Fruit fly (Drosophila melanogaster) whole organism, embryonic: ENCODE results near the gene CG42541.
A peak's percentile ranks its signal among the peaks of the same experiment; 100 is the strongest.

Experiments
- Aef1 ChIP-seq: fragments of 200-800 bp; sonication (Bioruptor generic); IDR thresholded peaks from 3 replicates; pipeline ENCODE4 v1.3.6; 2022; ENCODE audit warnings: missing biosample characterization, missing genetic modification characterization
- CG10147 ChIP-seq: fragments of 200-800 bp; sonication (Bioruptor generic); optimal IDR thresholded peaks from 2 replicates; lab custom pipeline; 2019; ENCODE audit warnings: missing biosample characterization, mild to moderate bottlenecking, missing genetic modification characterization, moderate library complexity
- CG10543 ChIP-seq: fragments of 200-800 bp; sonication (Bioruptor generic); optimal IDR thresholded peaks from 3 replicates; lab custom pipeline; 2017; ENCODE audit warnings: missing biosample characterization, mild to moderate bottlenecking, missing genetic modification characterization, moderate library complexity
- CG10979 ChIP-seq: fragments of 200-800 bp; sonication (Bioruptor generic); optimal IDR thresholded peaks from 2 replicates; lab custom pipeline; 2018; ENCODE audit warnings: missing biosample characterization, mild to moderate bottlenecking, missing genetic modification characterization, moderate library complexity
- CG12659 ChIP-seq: fragments of 200-800 bp; sonication (Bioruptor generic); optimal IDR thresholded peaks from 3 replicates; lab custom pipeline; 2017; ENCODE audit warnings: mild to moderate bottlenecking, missing biosample characterization, missing genetic modification reagents, missing genetic modification characterization
- CG14050 ChIP-seq: fragments of 200-800 bp; sonication (Bioruptor generic); IDR thresholded peaks from 3 replicates; pipeline ENCODE4 v1.3.6; 2022; ENCODE audit warnings: missing biosample characterization, missing genetic modification characterization
- CG1603 ChIP-seq: fragments of 200-800 bp; sonication (Bioruptor generic); optimal IDR thresholded peaks from 2 replicates; lab custom pipeline; 2019; ENCODE audit warnings: missing biosample characterization, mild to moderate bottlenecking, missing genetic modification characterization, moderate library complexity
- CG16813 ChIP-seq: fragments of 200-800 bp; sonication (Bioruptor generic); IDR thresholded peaks from 3 replicates; pipeline ENCODE4 v1.3.6; 2022; ENCODE audit warnings: missing biosample characterization, missing genetic modification characterization; ENCODE audit not compliant: partially characterized antibody
- CG30403 ChIP-seq: fragments of 200-800 bp; sonication (Bioruptor generic); optimal IDR thresholded peaks from 3 replicates; lab custom pipeline; 2016; ENCODE audit warnings: missing biosample characterization, missing genetic modification characterization
- CG30431 ChIP-seq: fragments of 200-800 bp; sonication (Bioruptor generic); optimal IDR thresholded peaks from 2 replicates; lab custom pipeline; 2017; ENCODE audit warnings: missing biosample characterization, missing genetic modification characterization
- CG3847 ChIP-seq: fragments of 200-800 bp; sonication (Bioruptor generic); IDR thresholded peaks from 2 replicates; pipeline ENCODE4 v1.3.6; 2022; ENCODE audit warnings: missing biosample characterization, missing genetic modification characterization
- CG42726 ChIP-seq: fragments of 200-800 bp; sonication (Bioruptor generic); IDR thresholded peaks from 2 replicates; pipeline ENCODE4 v1.3.6; 2022; ENCODE audit warnings: missing biosample characterization, missing genetic modification characterization; ENCODE audit not compliant: partially characterized antibody
- CG4730 ChIP-seq: fragments of 200-800 bp; sonication (Bioruptor generic); IDR thresholded peaks from 2 replicates; pipeline ENCODE4 v1.3.6; 2022; ENCODE audit warnings: missing biosample characterization, missing genetic modification characterization
- CG4854 ChIP-seq: fragments of 200-800 bp; sonication (Bioruptor generic); optimal IDR thresholded peaks from 2 replicates; lab custom pipeline; 2016; ENCODE audit warnings: missing biosample characterization, missing genetic modification characterization, inconsistent platforms
- CG6791 ChIP-seq: fragments of 200-800 bp; sonication (Bioruptor generic); IDR thresholded peaks from 3 replicates; pipeline ENCODE4 v1.3.6; 2022; ENCODE audit warnings: missing biosample characterization, missing genetic modification characterization; ENCODE audit not compliant: partially characterized antibody
- CG7556 ChIP-seq: fragments of 200-800 bp; sonication (Bioruptor generic); optimal IDR thresholded peaks from 2 replicates; lab custom pipeline; 2017; ENCODE audit warnings: missing biosample characterization, mild to moderate bottlenecking, missing genetic modification characterization
- CTCF ChIP-seq: fragments of 200-800 bp; sonication (Bioruptor generic); optimal IDR thresholded peaks from 2 replicates; lab custom pipeline; 2017; ENCODE audit warnings: missing biosample characterization, mild to moderate bottlenecking, missing genetic modification characterization, moderate library complexity
- D19B ChIP-seq: fragments of 200-800 bp; sonication (Bioruptor generic); optimal IDR thresholded peaks from 2 replicates; lab custom pipeline; 2017; ENCODE audit warnings: missing biosample characterization, mild to moderate bottlenecking, missing genetic modification characterization
- Doc3 ChIP-seq: fragments of 200-800 bp; sonication (Bioruptor generic); IDR thresholded peaks from 3 replicates; pipeline ENCODE4 v1.3.6; 2022; ENCODE audit warnings: missing biosample characterization, missing genetic modification characterization; ENCODE audit not compliant: partially characterized antibody
- H15 ChIP-seq: fragments of 200-800 bp; sonication (Bioruptor generic); IDR thresholded peaks from 3 replicates; pipeline ENCODE4 v1.3.6; 2022; ENCODE audit warnings: missing biosample characterization, missing genetic modification characterization
- Hr3 ChIP-seq: fragments of 200-800 bp; sonication (Bioruptor generic); optimal IDR thresholded peaks from 3 replicates; lab custom pipeline; 2016; ENCODE audit warnings: missing biosample characterization, missing genetic modification characterization
- PHDP ChIP-seq: fragments of 200-800 bp; sonication (Bioruptor generic); optimal IDR thresholded peaks from 3 replicates; lab custom pipeline; 2018; ENCODE audit warnings: missing biosample characterization, mild to moderate bottlenecking, missing genetic modification characterization, moderate library complexity
- Ravus ChIP-seq: fragments of 200-800 bp; sonication (Bioruptor generic); IDR thresholded peaks from 2 replicates; pipeline ENCODE4 v1.3.6; 2022; ENCODE audit warnings: missing biosample characterization, missing genetic modification characterization
- Sin3A ChIP-seq: fragments of >200 bp; optimal IDR thresholded peaks from 2 replicates; lab custom pipeline; 2018
- Sry-δ ChIP-seq: fragments of 200-800 bp; sonication (Bioruptor generic); optimal IDR thresholded peaks from 2 replicates; lab custom pipeline; 2016; ENCODE audit warnings: missing biosample characterization, missing genetic modification characterization
- Stat92E ChIP-seq, 3 experiments: fragments of >200 bp in 2 of 3; fragments of 200-800 bp in 1 of 3; sonication (Bioruptor generic) in 1 of 3; optimal IDR thresholded peaks; 2 replicates each; lab custom pipeline; 2017 to 2019; ENCODE audit warnings: missing biosample characterization in 3 of 3, missing genetic modification characterization in 3 of 3, mild to moderate bottlenecking in 1 of 3, moderate library complexity in 1 of 3
- Trl ChIP-seq, 3 experiments: fragments of >200 bp in 2 of 3; fragments of 200-800 bp in 1 of 3; sonication (Bioruptor generic) in 1 of 3; optimal IDR thresholded peaks; 2 replicates in 1 of 3; 3 replicates in 2 of 3; lab custom pipeline; 2016 to 2017; ENCODE audit warnings: missing biosample characterization in 1 of 3, missing genetic modification characterization in 1 of 3
- amos ChIP-seq: fragments of 200-800 bp; sonication (Bioruptor generic); IDR thresholded peaks from 2 replicates; pipeline ENCODE4 v1.3.6; 2022; ENCODE audit warnings: missing biosample characterization, missing genetic modification characterization; ENCODE audit not compliant: partially characterized antibody
- bbx ChIP-seq: fragments of 200-800 bp; sonication (Bioruptor generic); IDR thresholded peaks from 2 replicates; pipeline ENCODE4 v1.3.6; 2022; ENCODE audit warnings: missing biosample characterization, missing genetic modification characterization; ENCODE audit not compliant: partially characterized antibody
- caup ChIP-seq: fragments of 200-800 bp; sonication (Bioruptor generic); optimal IDR thresholded peaks from 3 replicates; lab custom pipeline; 2017; ENCODE audit warnings: missing biosample characterization, mild to moderate bottlenecking, missing genetic modification characterization, moderate library complexity; ENCODE audit not compliant: severe bottlenecking
- chif ChIP-seq, 2 experiments: fragments of 200-800 bp; sonication (Bioruptor generic); optimal IDR thresholded peaks; 3 replicates each; lab custom pipeline; 2016; ENCODE audit warnings: missing biosample characterization in 2 of 2, missing genetic modification characterization in 2 of 2
- ci ChIP-seq: fragments of 200-800 bp; sonication (Bioruptor generic); IDR thresholded peaks from 3 replicates; pipeline ENCODE4 v1.3.6; 2022; ENCODE audit warnings: missing biosample characterization, missing genetic modification characterization
- dysf ChIP-seq: fragments of 200-800 bp; sonication (Bioruptor generic); IDR thresholded peaks from 3 replicates; pipeline ENCODE4 v1.3.6; 2022; ENCODE audit warnings: missing biosample characterization, missing genetic modification characterization
- fd102C ChIP-seq: fragments of 200-800 bp; sonication (Bioruptor generic); optimal IDR thresholded peaks from 2 replicates; lab custom pipeline; 2018; ENCODE audit warnings: missing biosample characterization, mild to moderate bottlenecking, missing genetic modification characterization, moderate library complexity
- fu2 ChIP-seq: fragments of 200-800 bp; sonication (Bioruptor generic); optimal IDR thresholded peaks from 2 replicates; lab custom pipeline; 2016; ENCODE audit warnings: missing biosample characterization, missing genetic modification characterization
- gsb ChIP-seq: fragments of 200-800 bp; sonication (Bioruptor generic); IDR thresholded peaks from 2 replicates; pipeline ENCODE4 v1.3.6; 2022; ENCODE audit warnings: missing biosample characterization, missing genetic modification characterization
- knrl ChIP-seq: fragments of 200-800 bp; sonication (Bioruptor generic); IDR thresholded peaks from 3 replicates; pipeline ENCODE4 v1.3.6; 2022; ENCODE audit warnings: missing biosample characterization, missing genetic modification characterization; ENCODE audit not compliant: partially characterized antibody
- lilli ChIP-seq: fragments of 200-800 bp; sonication (Bioruptor generic); optimal IDR thresholded peaks from 3 replicates; lab custom pipeline; 2016; ENCODE audit warnings: missing biosample characterization, missing genetic modification characterization
- lola ChIP-seq, 3 experiments: fragments of >200 bp in 2 of 3; fragments of 200-800 bp in 1 of 3; sonication (Bioruptor generic) in 1 of 3; optimal IDR thresholded peaks; 2 replicates each; lab custom pipeline; 2017 to 2019; ENCODE audit warnings: missing biosample characterization in 3 of 3, missing genetic modification characterization in 3 of 3, mild to moderate bottlenecking in 1 of 3, moderate library complexity in 1 of 3
- odd ChIP-seq: fragments of 200-800 bp; sonication (Bioruptor generic); optimal IDR thresholded peaks from 2 replicates; lab custom pipeline; 2017; ENCODE audit warnings: missing biosample characterization, mild to moderate bottlenecking, missing genetic modification characterization
- pho ChIP-seq: fragments of 200-800 bp; sonication (Bioruptor generic); optimal IDR thresholded peaks from 2 replicates; lab custom pipeline; 2016; ENCODE audit warnings: missing biosample characterization, missing genetic modification characterization
- pzg ChIP-seq: fragments of 200-800 bp; sonication (Bioruptor generic); optimal IDR thresholded peaks from 3 replicates; lab custom pipeline; 2018; ENCODE audit warnings: missing biosample characterization, mild to moderate bottlenecking, missing genetic modification characterization, moderate library complexity
- sd ChIP-seq: fragments of 200-800 bp; sonication (Bioruptor generic); optimal IDR thresholded peaks from 3 replicates; lab custom pipeline; 2018; ENCODE audit warnings: missing biosample characterization, mild to moderate bottlenecking, missing genetic modification characterization, moderate library complexity
- slbo ChIP-seq: fragments of 200-800 bp; sonication (Bioruptor generic); IDR thresholded peaks from 2 replicates; pipeline ENCODE4 v1.3.6; 2022; ENCODE audit warnings: missing biosample characterization, missing genetic modification characterization
- slp2 ChIP-seq: fragments of 200-800 bp; sonication (Bioruptor generic); optimal IDR thresholded peaks from 2 replicates; lab custom pipeline; 2016; ENCODE audit warnings: missing biosample characterization, missing genetic modification characterization
- sqz ChIP-seq: fragments of 200-800 bp; sonication (Bioruptor generic); optimal IDR thresholded peaks from 3 replicates; lab custom pipeline; 2018; ENCODE audit warnings: missing biosample characterization, mild to moderate bottlenecking, missing genetic modification characterization
- z ChIP-seq: fragments of 200-800 bp; sonication (Bioruptor generic); IDR thresholded peaks from 3 replicates; pipeline ENCODE4 v1.3.6; 2022; ENCODE audit warnings: missing biosample characterization, missing genetic modification characterization

Gene CG42541

DNA sequence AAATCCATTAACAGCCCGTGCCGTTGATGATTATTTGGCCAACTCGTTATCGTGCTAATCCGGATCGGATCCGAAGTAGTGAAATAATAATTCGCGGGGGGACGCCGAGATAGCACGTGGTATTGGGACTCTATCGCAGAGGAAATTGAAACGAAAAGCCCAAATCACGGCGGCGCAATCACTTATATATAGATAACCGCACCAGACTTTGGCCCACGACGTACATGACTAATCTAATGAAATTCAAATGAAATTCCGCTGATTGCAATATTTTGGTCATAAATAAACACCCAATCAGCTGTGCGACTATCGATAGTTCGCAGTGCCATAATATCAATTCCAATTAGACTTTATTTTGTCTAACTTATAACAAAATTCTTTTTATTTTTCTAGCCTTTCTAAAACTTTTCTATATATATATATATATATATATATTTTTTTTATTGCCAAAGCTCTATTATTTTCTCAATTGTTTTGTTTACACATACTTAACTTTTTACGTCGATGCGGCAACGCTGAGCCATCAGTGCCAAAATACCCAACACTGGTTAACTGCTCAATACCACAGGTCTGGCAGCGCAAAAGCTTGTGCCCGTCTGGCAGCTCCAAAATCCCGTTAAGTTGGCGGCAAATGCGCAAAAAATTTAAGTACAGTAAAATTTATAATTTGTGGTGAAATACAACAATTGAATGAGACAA, 38.1 kb upstream of the CG42541 start, which contains the start of gene CG6428 (continued):
- TF ChIP-seq pho (GFP tag; lab: Kevin White, UChicago) (no peak), CG42726 (GFP tag; lab: Robert Waterston, UW) (0 out of 2 replicates have a peak, but pooled peaks have one; percentile 45), CG10979 (tag; lab: Kevin White, UChicago) (peak; percentile 14), CG10147 (GFP tag; lab: Kevin White, UChicago) (no peak), Sin3A (lab: Kevin White, UChicago) (no peak), Hr3 (GFP tag; lab: Kevin White, UChicago) (peak; percentile 26), sd (peak; percentile 93), sqz (no peak), gsb (GFP tag; lab: Robert Waterston, UW) (no peak), CG10543 (GFP tag; lab: Kevin White, UChicago) (peak; percentile 58), Trl (optimal IDR thresholded peaks at IDR 0.05; lab: Kevin White, UChicago) (no peak), Trl (GFP tag; optimal IDR thresholded peaks at IDR 0.05; lab: Kevin White, UChicago) (peak; percentile 33), bbx (GFP tag; lab: Robert Waterston, UW) (peak; percentile 49; the same call in 1 of the 2 replicates), Doc3 (GFP tag; lab: Robert Waterston, UW) (peak; percentile 57; the same call in 1 of the 3 replicates), z (no peak), odd (GFP tag; lab: Kevin White, UChicago) (no peak), D19B (GFP tag; lab: Kevin White, UChicago) (no peak), caup (peak; percentile 37), dysf (0 out of 3 replicates have a peak, but pooled peaks have one; percentile 19), CTCF (peak; percentile 49), pzg (peak; percentile 81), CG14050 (GFP tag; lab: Robert Waterston, UW) (peak; percentile 20; the same call in 1 of the 3 replicates), PHDP (peak; percentile 31), slp2 (GFP tag; lab: Kevin White, UChicago) (no peak), Sry-δ (GFP tag; lab: Kevin White, UChicago) (peak; percentile 66), CG6791 (peak; percentile 50; the same call in 2 of the 3 replicates), amos (peak; percentile 57; the same call in 1 of the 2 replicates), chif (GFP tag; optimal IDR thresholded peaks at IDR 0.05; lab: Kevin White, UChicago) (peak in 1 of 2 experiments; percentile 9), slbo (GFP tag; lab: Robert Waterston, UW) (peak; percentile 71; the same call in 1 of the 2 replicates), fd102C (GFP tag; lab: Kevin White, UChicago) (no peak), lilli (peak; percentile 44), CG30403 (GFP tag; lab: Kevin White, UChicago) (peak; percentile 42), CG30431 (GFP tag; lab: Kevin White, UChicago) (no peak), CG4730 (GFP tag; lab: Robert Waterston, UW) (no peak), ci (GFP tag; lab: Robert Waterston, UW) (0 out of 3 replicates have a peak, but pooled peaks have one; percentile 36), CG16813 (GFP tag; lab: Robert Waterston, UW) (peak; percentile 65), Ravus (GFP tag; lab: Robert Waterston, UW) (no peak), CG7556 (peak; percentile 44), H15 (GFP tag; lab: Robert Waterston, UW) (peak; percentile 5; the same call in 1 of the 3 replicates), fu2 (GFP tag; lab: Kevin White, UChicago) (peak; percentile 24), Aef1 (0 out of 3 replicates have a peak, but pooled peaks have one; percentile 29), lola (GFP tag; optimal IDR thresholded peaks at IDR 0.05; lab: Kevin White, UChicago) (peak in 1 of 3 experiments; percentile 12), CG12659 (GFP tag; lab: Kevin White, UChicago) (peak; percentile 64), CG4854 (GFP tag; lab: Kevin White, UChicago) (no peak), Stat92E (GFP tag; optimal IDR thresholded peaks at IDR 0.05; lab: Kevin White, UChicago) (no peak), CG1603 (tag; lab: Kevin White, UChicago) (peak; percentile 61), CG3847 (GFP tag; lab: Robert Waterston, UW) (peak; percentile 93), knrl (GFP tag; lab: Robert Waterston, UW) (peak; percentile 70; the same call in 2 of the 3 replicates)
